Worm (Caenorhabditis elegans): Measurements from ENCODE around the gene C15H7.4.

ce11 chrIII:9619079-9619761 lies 36.5 kb downstream of the C15H7.4 start, which contains the start of gene hlh-11:
- TF ChIP-seq ceh-90 (tag; optimal IDR thresholded peaks at IDR 0.05) = peak; percentile 0
- TF ChIP-seq mef-2 (tag; optimal IDR thresholded peaks at IDR 0.05) = peak; percentile 59
- peak in 1 of 2 experiments; percentile 68 for TF ChIP-seq ztf-11 (tag; optimal IDR thresholded peaks at IDR 0.05)
- TF ChIP-seq lin-39 (tag; optimal IDR thresholded peaks at IDR 0.05) = peak; percentile 2
- TF ChIP-seq aly-2 (tag; optimal IDR thresholded peaks at IDR 0.05) = peak; percentile 33
